Fruit fly (Drosophila melanogaster) S2 (cell line): ENCODE data around the gene CG3386.

ENCODE experiments used
- CG8478 ChIP-seq: fragments of >200 bp; optimal IDR thresholded peaks from 2 replicates; lab custom pipeline; 2018
- CTCF ChIP-seq, 2 experiments: fragments of >200 bp; optimal IDR thresholded peaks; 2 replicates each; lab custom pipeline; 2018

DNA sequence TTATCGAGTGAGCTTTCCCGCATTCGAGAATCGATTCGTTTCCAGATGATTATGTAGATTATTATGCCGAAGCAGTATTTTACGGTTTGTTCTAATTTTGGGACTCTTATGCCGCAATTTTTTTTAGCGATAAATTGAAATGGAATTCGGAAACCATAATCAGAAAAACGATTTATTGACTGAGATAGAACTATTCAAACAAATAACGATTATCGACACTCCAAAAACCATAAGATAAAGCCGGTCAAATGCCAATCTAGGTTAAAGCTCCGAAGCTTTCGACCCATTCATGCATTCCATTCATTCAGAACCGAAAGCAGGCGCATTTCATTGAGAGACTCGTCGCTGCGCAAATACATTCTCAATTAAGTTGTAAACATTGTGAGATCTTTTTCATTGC lies 34.7 kb downstream of the CG3386 start:
- no peak for TF ChIP-seq CG8478
- TF ChIP-seq CTCF (optimal IDR thresholded peaks at IDR 0.05; lab: Kevin White, UChicago) = no peak
